Fruit fly (Drosophila melanogaster) whole organism, wandering third instar larva: ENCODE data around the gene Cow.
A peak's percentile ranks its signal among the peaks of the same experiment; 100 is the strongest.

ENCODE experiments used
- Abd-B ChIP-seq: fragments of >200 bp; optimal IDR thresholded peaks from 2 replicates; lab custom pipeline; 2017; ENCODE audit warnings: missing biosample characterization, missing genetic modification characterization
- CG32264 ChIP-seq: fragments of 200-800 bp; sonication (Bioruptor generic); optimal IDR thresholded peaks from 2 replicates; lab custom pipeline; 2016; ENCODE audit warnings: missing biosample characterization, missing genetic modification characterization
- CG9705 ChIP-seq: fragments of 200-800 bp; sonication (Bioruptor generic); optimal IDR thresholded peaks from 2 replicates; lab custom pipeline; 2018; ENCODE audit warnings: missing biosample characterization, mild to moderate bottlenecking, missing genetic modification characterization
- Hr83 ChIP-seq: fragments of 200-300 bp; sonication (Bioruptor generic); optimal IDR thresholded peaks from 2 replicates; lab custom pipeline; 2016; ENCODE audit warnings: missing biosample characterization, mild to moderate bottlenecking, missing genetic modification characterization, moderate library complexity; ENCODE audit not compliant: poor library complexity, severe bottlenecking
- pan ChIP-seq: fragments of >200 bp; optimal IDR thresholded peaks from 2 replicates; lab custom pipeline; 2017
- psq ChIP-seq: fragments of 200-800 bp; sonication (Bioruptor generic); optimal IDR thresholded peaks from 3 replicates; lab custom pipeline; 2017; ENCODE audit warnings: missing biosample characterization, mild to moderate bottlenecking, missing genetic modification characterization, moderate library complexity
- usp ChIP-seq: fragments of >200 bp; optimal IDR thresholded peaks from 2 replicates; lab custom pipeline; 2017; ENCODE audit warnings: missing biosample characterization, missing genetic modification characterization

- TF ChIP-seq psq (GFP tag; lab: Kevin White, UChicago) (peak; percentile 88), Abd-B (GFP tag; lab: Kevin White, UChicago) (no peak), Hr83 (peak; percentile 75), usp (no peak), CG32264 (peak; percentile 88), CG9705 (GFP tag; lab: Kevin White, UChicago) (no peak), pan (no peak)
These were observed 66.0 kb downstream of the Cow start for dm6 chr3R:23046529-23046943.
